Comparison of ENCODE assay signal across 2 worm cellular contexts in genomic region chrV:15442384-15442783, ce11.
TF ChIP-seq lines count a peak whose summit lies in the region.

No protein-coding gene starts in this region.

TF ChIP-seq in whole organism, L3 larva, 47 proteins besides CTCF, POLR2A, EP300 and RAD21:
- peak; percentile 62 for TF ChIP-seq nfya-1 (tag; optimal IDR thresholded peaks at IDR 0.05; lab: Kevin White, UChicago; ENCODE audit: insufficient read depth)
- TF ChIP-seq nhr-28 (tag; optimal IDR thresholded peaks at IDR 0.05; lab: Kevin White, UChicago), result no peak
- no peak for TF ChIP-seq lin-39 (tag; optimal IDR thresholded peaks at IDR 0.05; lab: Kevin White, UChicago)

TF ChIP-seq in whole organism, late embryonic, 69 proteins besides CTCF, POLR2A, EP300 and RAD21:
- TF ChIP-seq nfya-1 (tag; optimal IDR thresholded peaks at IDR 0.05; lab: Kevin White, UChicago) (peak; percentile 68), eyg-1 (tag; optimal IDR thresholded peaks at IDR 0.05; lab: Kevin White, UChicago) (no peak)

Comparison
In these comparisons a context has a peak if more than half of its experiments do, and no peak if none do; other contexts are left out.
1. Of the 9 proteins assayed by ChIP-seq in both whole organism, late embryonic and whole organism, L3 larva: peak only in whole organism, late embryonic: none; only in whole organism, L3 larva: none; in both: nfya-1; in neither: 8.